Worm (Caenorhabditis elegans) whole organism, L2 larva: ENCODE results near the gene Y57G11C.22.

ENCODE experiments used
- F13H6.1 ChIP-seq: sonication (generic microtip); optimal IDR thresholded peaks from 2 replicates; lab custom pipeline; 2016; ENCODE audit warnings: missing genetic modification characterization, missing compliant biosample characterization
- R02D3.7 ChIP-seq: fragments of 150-350 bp; optimal IDR thresholded peaks from 2 replicates; lab custom pipeline; 2014; ENCODE audit warnings: missing biosample characterization, missing genetic modification characterization
- Y55F3AM.14 ChIP-seq: fragments of 200-800 bp; sonication (Bioruptor generic); optimal IDR thresholded peaks from 2 replicates; lab custom pipeline; 2018; ENCODE audit warnings: mild to moderate bottlenecking, missing genetic modification characterization, missing compliant biosample characterization
- alr-1 ChIP-seq: fragments of 150-350 bp; optimal IDR thresholded peaks from 2 replicates; lab custom pipeline; 2014; ENCODE audit warnings: missing biosample characterization, missing genetic modification characterization
- aly-2 ChIP-seq: fragments of 150-350 bp; optimal IDR thresholded peaks from 2 replicates; lab custom pipeline; 2014; ENCODE audit warnings: missing biosample characterization, missing genetic modification characterization
- blmp-1 ChIP-seq: sonication (generic microtip); optimal IDR thresholded peaks from 2 replicates; lab custom pipeline; 2017; ENCODE audit warnings: missing genetic modification characterization, mild to moderate bottlenecking, missing compliant biosample characterization, antibody characterized with exemption, moderate library complexity; ENCODE audit not compliant: insufficient read depth
- ceh-16 ChIP-seq: fragments of 150-350 bp; optimal IDR thresholded peaks from 2 replicates; lab custom pipeline; 2014; ENCODE audit warnings: missing biosample characterization, missing genetic modification characterization
- ceh-82 ChIP-seq: fragments of 150-350 bp; optimal IDR thresholded peaks from 2 replicates; lab custom pipeline; 2014; ENCODE audit warnings: missing biosample characterization, missing genetic modification characterization
- crh-2 ChIP-seq: sonication (generic microtip); optimal IDR thresholded peaks from 2 replicates; lab custom pipeline; 2017; ENCODE audit warnings: missing biosample characterization, missing genetic modification characterization
- dmd-4 ChIP-seq: sonication (generic microtip); optimal IDR thresholded peaks from 2 replicates; lab custom pipeline; 2017; ENCODE audit warnings: missing biosample characterization, missing genetic modification characterization
- egl-27 ChIP-seq: sonication (generic microtip); optimal IDR thresholded peaks from 3 replicates; lab custom pipeline; 2017; ENCODE audit warnings: missing biosample characterization, missing genetic modification reagents, missing genetic modification characterization
- elt-3 ChIP-seq: sonication (generic microtip); optimal IDR thresholded peaks from 2 replicates; lab custom pipeline; 2017; ENCODE audit warnings: missing biosample characterization, missing genetic modification characterization
- fos-1 ChIP-seq: fragments of 150-350 bp; optimal IDR thresholded peaks from 2 replicates; lab custom pipeline; 2014; ENCODE audit warnings: missing biosample characterization, missing genetic modification characterization
- gmeb-1 ChIP-seq: fragments of 150-350 bp; optimal IDR thresholded peaks from 2 replicates; lab custom pipeline; 2014; ENCODE audit warnings: missing biosample characterization, missing genetic modification characterization
- lin-11 ChIP-seq: fragments of 150-350 bp; sonication (generic microtip); optimal IDR thresholded peaks from 2 replicates; lab custom pipeline; 2014; ENCODE audit warnings: missing biosample characterization, missing genetic modification characterization, inconsistent platforms, mixed read lengths
- lin-13 ChIP-seq: fragments of 150-350 bp; optimal IDR thresholded peaks from 2 replicates; lab custom pipeline; 2014; ENCODE audit warnings: missing biosample characterization, missing genetic modification reagents, missing genetic modification characterization
- lin-39 ChIP-seq: fragments of 150-350 bp; optimal IDR thresholded peaks from 2 replicates; lab custom pipeline; 2014; ENCODE audit warnings: missing biosample characterization, missing genetic modification reagents, missing genetic modification characterization
- mab-5 ChIP-seq: fragments of 150-350 bp; optimal IDR thresholded peaks from 2 replicates; lab custom pipeline; 2014; ENCODE audit warnings: missing biosample characterization, missing genetic modification characterization
- mdl-1 ChIP-seq, 2 experiments: fragments of 150-350 bp in 1 of 2; sonication (generic microtip) in 1 of 2; optimal IDR thresholded peaks; 2 replicates each; lab custom pipeline; 2017; ENCODE audit warnings: missing biosample characterization in 2 of 2, missing genetic modification characterization in 2 of 2
- nhr-10 ChIP-seq: sonication (generic microtip); optimal IDR thresholded peaks from 2 replicates; lab custom pipeline; 2017; ENCODE audit warnings: missing biosample characterization, missing genetic modification characterization
- nhr-11 ChIP-seq: fragments of 150-350 bp; optimal IDR thresholded peaks from 2 replicates; lab custom pipeline; 2014; ENCODE audit warnings: missing biosample characterization, missing genetic modification characterization
- nhr-129 ChIP-seq: fragments of 150-350 bp; optimal IDR thresholded peaks from 2 replicates; lab custom pipeline; 2014; ENCODE audit warnings: missing biosample characterization, missing genetic modification characterization
- nhr-237 ChIP-seq: fragments of 150-350 bp; optimal IDR thresholded peaks from 2 replicates; lab custom pipeline; 2014; ENCODE audit warnings: missing biosample characterization, missing genetic modification characterization
- nhr-25 ChIP-seq: fragments of 150-350 bp; sonication (generic microtip); optimal IDR thresholded peaks from 3 replicates; lab custom pipeline; 2014; ENCODE audit warnings: missing biosample characterization, missing genetic modification characterization
- skn-1 ChIP-seq: sonication (generic microtip); optimal IDR thresholded peaks from 2 replicates; lab custom pipeline; 2017; ENCODE audit warnings: missing biosample characterization, missing genetic modification characterization
- sma-3 ChIP-seq: sonication (generic microtip); optimal IDR thresholded peaks from 2 replicates; lab custom pipeline; 2016; ENCODE audit warnings: missing genetic modification reagents, missing genetic modification characterization, missing compliant biosample characterization
- sma-9 ChIP-seq, 2 experiments: fragments of 150-350 bp in 1 of 2; sonication (generic microtip) in 1 of 2; optimal IDR thresholded peaks; 2 replicates each; lab custom pipeline; 2014 to 2016; ENCODE audit warnings: missing genetic modification characterization in 2 of 2, mild to moderate bottlenecking in 1 of 2, missing biosample characterization in 1 of 2, missing compliant biosample characterization in 1 of 2, missing genetic modification reagents in 1 of 2, moderate library complexity in 1 of 2
- unc-39 ChIP-seq: fragments of 150-350 bp; optimal IDR thresholded peaks from 2 replicates; lab custom pipeline; 2014; ENCODE audit warnings: missing biosample characterization, missing genetic modification characterization
- zag-1 ChIP-seq: fragments of 150-350 bp; optimal IDR thresholded peaks from 2 replicates; lab custom pipeline; 2014; ENCODE audit warnings: missing biosample characterization, missing genetic modification characterization
- ztf-11 ChIP-seq: sonication (generic microtip); optimal IDR thresholded peaks from 2 replicates; lab custom pipeline; 2017; ENCODE audit warnings: missing biosample characterization, missing genetic modification characterization
- ztf-4 ChIP-seq: fragments of 150-350 bp; optimal IDR thresholded peaks from 2 replicates; lab custom pipeline; 2014; ENCODE audit warnings: missing biosample characterization, missing genetic modification characterization

The Y57G11C.22 gene

ce11 chrIV:14885584-14885983 lies 48.6 kb downstream of the Y57G11C.22 start:
- TF ChIP-seq crh-2 (tag; lab: Kevin White, UChicago): no peak
- no peak for TF ChIP-seq egl-27 (tag; lab: Kevin White, UChicago)
- TF ChIP-seq sma-3: no peak
- TF ChIP-seq skn-1: no peak
- no peak for TF ChIP-seq zag-1
- TF ChIP-seq sma-9 (GFP tag; optimal IDR thresholded peaks at IDR 0.05; lab: Kevin White, UChicago): no peak
- TF ChIP-seq sma-9 (tag; optimal IDR thresholded peaks at IDR 0.05; lab: Kevin White, UChicago): no peak

ce11 chrIV:14888889-14889664 lies 52.1 kb downstream of the Y57G11C.22 start:
- TF ChIP-seq crh-2 (tag; lab: Kevin White, UChicago) (peak; percentile 20), fos-1 (tag; lab: Kevin White, UChicago) (peak; percentile 51), elt-3 (tag; lab: Kevin White, UChicago) (no peak), Y55F3AM.14 (no peak), lin-11 (tag; lab: Kevin White, UChicago) (peak; percentile 5), sma-9 (GFP tag; optimal IDR thresholded peaks at IDR 0.05; lab: Kevin White, UChicago) (peak; percentile 7), sma-9 (tag; optimal IDR thresholded peaks at IDR 0.05; lab: Kevin White, UChicago) (no peak), nhr-25 (tag; lab: Kevin White, UChicago) (no peak), nhr-129 (tag; lab: Kevin White, UChicago) (peak; percentile 31)

- TF ChIP-seq F13H6.1 (tag; lab: Kevin White, UChicago): no peak
- TF ChIP-seq alr-1 (tag; lab: Kevin White, UChicago): no peak
- TF ChIP-seq zag-1: no peak
- TF ChIP-seq Y55F3AM.14: no peak
- TF ChIP-seq mab-5 (tag; lab: Kevin White, UChicago): no peak
- no peak for TF ChIP-seq ztf-11 (tag; lab: Kevin White, UChicago)
Measured at ce11 chrIV:14890914-14891313, 53.9 kb downstream of the Y57G11C.22 start.

- no peak for TF ChIP-seq ceh-82 (tag; lab: Kevin White, UChicago)
- TF ChIP-seq dmd-4 (tag; lab: Kevin White, UChicago): no peak
- TF ChIP-seq F13H6.1 (tag; lab: Kevin White, UChicago): no peak
- no peak for TF ChIP-seq gmeb-1 (tag; lab: Kevin White, UChicago)
- TF ChIP-seq lin-39 (tag; lab: Kevin White, UChicago): no peak
- no peak for TF ChIP-seq fos-1 (tag; lab: Kevin White, UChicago)
- no peak for TF ChIP-seq elt-3 (tag; lab: Kevin White, UChicago)
- TF ChIP-seq aly-2 (tag; lab: Kevin White, UChicago): no peak
- TF ChIP-seq blmp-1 (tag; lab: Kevin White, UChicago): no peak
- TF ChIP-seq unc-39: no peak
- TF ChIP-seq ztf-4 (tag; lab: Kevin White, UChicago): no peak
- no peak for TF ChIP-seq nhr-10
- no peak for TF ChIP-seq nhr-237 (tag; lab: Kevin White, UChicago)
- no peak for TF ChIP-seq sma-9 (GFP tag; optimal IDR thresholded peaks at IDR 0.05; lab: Kevin White, UChicago)
- no peak for TF ChIP-seq sma-9 (tag; optimal IDR thresholded peaks at IDR 0.05; lab: Kevin White, UChicago)
- no peak for TF ChIP-seq lin-11 (tag; lab: Kevin White, UChicago)
- no peak for TF ChIP-seq nhr-25 (tag; lab: Kevin White, UChicago)
- TF ChIP-seq egl-27 (tag; lab: Kevin White, UChicago): no peak
- no peak for TF ChIP-seq Y55F3AM.14
- no peak for TF ChIP-seq nhr-11 (tag; lab: Kevin White, UChicago)
Measured at ce11 chrIV:14891996-14892395, 55.0 kb downstream of the Y57G11C.22 start.

ce11 chrIV:14894339-14894738 lies 57.3 kb downstream of the Y57G11C.22 start:
- TF ChIP-seq sma-3: no peak
- no peak for TF ChIP-seq R02D3.7
- TF ChIP-seq elt-3 (tag; lab: Kevin White, UChicago): no peak
- no peak for TF ChIP-seq mdl-1 (tag; optimal IDR thresholded peaks at IDR 0.05; lab: Kevin White, UChicago)
- no peak for TF ChIP-seq ztf-4 (tag; lab: Kevin White, UChicago)

- no peak for TF ChIP-seq lin-13
- peak; percentile 17 for TF ChIP-seq ceh-16 (tag; lab: Kevin White, UChicago)
Measured at ce11 chrIV:14903188-14903587, 66.2 kb downstream of the Y57G11C.22 start.
